Fruit fly (Drosophila melanogaster): ENCODE measurements around the gene Synd.

Synd gene

DNA sequence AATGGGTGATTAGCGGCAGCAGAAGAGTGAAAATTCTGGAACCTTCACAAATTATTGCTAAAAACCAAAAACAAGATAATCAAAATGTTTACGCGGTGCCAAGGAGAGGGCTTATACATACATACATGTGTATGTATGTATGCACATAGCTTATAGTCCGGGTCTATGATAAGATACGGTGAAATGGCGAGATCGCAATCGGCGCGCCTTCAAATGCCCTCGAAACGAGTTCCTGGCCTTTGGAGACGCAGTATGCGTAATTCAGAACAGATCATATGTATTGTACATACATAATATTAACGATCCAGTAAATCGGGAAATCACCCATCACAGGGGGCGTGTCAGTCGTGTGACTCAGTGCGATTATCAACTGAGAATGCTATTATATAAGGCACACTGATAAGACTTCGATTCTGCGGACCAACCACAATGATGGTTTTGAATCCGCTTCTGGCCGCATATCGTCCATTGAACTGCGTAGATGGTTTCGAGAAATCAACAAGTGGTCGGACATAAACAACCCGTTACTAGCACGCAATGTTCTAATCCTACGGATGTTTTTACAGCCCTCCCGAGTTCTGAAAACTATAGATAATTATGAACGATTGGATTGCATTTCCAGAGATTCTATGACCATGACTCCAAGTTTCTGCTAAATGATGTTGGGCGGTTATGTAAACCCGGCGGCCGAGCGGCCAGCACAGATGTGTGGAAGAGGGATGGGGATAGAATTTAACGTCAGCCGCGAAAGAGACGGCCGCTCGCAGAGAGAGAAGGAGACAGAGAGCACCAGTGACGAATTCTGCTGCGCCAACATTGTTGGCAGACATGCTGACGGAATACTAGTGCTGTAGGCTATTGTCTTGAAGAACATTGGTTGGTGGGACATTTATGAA lies 3.8 kb upstream of the Synd start (continued):
- TF ChIP-seq CG6854 (GFP tag; optimal IDR thresholded peaks at IDR 0.05) (no peak), eg (GFP tag; IDR thresholded peaks at IDR 0.05) (0 out of 3 replicates have a peak, but pooled peaks have one; percentile 25), Sox14 (GFP tag; optimal IDR thresholded peaks at IDR 0.05) (no peak), Gug (GFP tag; IDR thresholded peaks at IDR 0.05) (no peak)

DNA sequence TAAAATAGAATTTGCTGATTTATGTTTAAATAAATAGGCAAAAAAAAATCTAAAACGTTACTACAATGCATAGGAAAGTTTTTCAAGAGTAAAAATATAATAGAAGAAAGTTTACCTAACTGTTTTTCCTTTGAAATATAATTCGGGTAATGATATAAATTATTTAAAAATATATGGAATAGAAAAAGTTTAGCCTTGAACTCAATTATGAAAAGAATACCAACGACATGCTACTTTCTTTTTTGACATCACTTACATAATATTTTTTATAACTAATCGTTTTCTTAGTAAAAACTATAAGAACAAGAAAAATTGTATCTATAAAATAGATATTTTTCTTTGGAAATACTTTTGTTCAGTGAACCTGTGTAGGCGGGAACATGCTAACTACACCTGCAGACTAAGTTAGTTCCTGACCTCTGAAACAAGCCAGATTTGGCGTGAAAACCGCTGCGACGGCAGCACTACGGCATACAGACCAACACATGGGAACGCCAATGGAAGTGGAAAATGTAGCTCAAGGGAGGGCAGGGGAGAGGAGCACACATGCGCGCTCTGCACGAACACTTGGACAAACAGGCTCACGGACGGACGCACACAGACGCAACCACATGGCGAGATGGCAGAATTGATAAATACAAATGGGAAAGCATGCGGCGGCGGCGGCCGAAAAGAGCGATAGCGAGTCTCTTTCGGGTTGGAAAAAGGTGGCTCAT lies 3.0 kb upstream of the Synd start:
- peak; percentile 86 for TF ChIP-seq dsx (GFP tag; optimal IDR thresholded peaks at IDR 0.05; ENCODE audit: poor library complexity, severe bottlenecking)
- peak; percentile 38 for TF ChIP-seq CG8632 (GFP tag; optimal IDR thresholded peaks at IDR 0.05)
- peak; percentile 73 for TF ChIP-seq svp (GFP tag)
- no peak for TF ChIP-seq Eip75B (GFP tag; optimal IDR thresholded peaks at IDR 0.05)
- no peak for TF ChIP-seq CG6792 (GFP tag; optimal IDR thresholded peaks at IDR 0.05)
- no peak for TF ChIP-seq fd85E (GFP tag; optimal IDR thresholded peaks at IDR 0.05)
- peak; percentile 28 for TF ChIP-seq OdsH (GFP tag; optimal IDR thresholded peaks at IDR 0.05)
- TF ChIP-seq CG31627 (GFP tag; optimal IDR thresholded peaks at IDR 0.05), result no peak
- no peak for TF ChIP-seq Gug (GFP tag; IDR thresholded peaks at IDR 0.05)
- peak; percentile 29 for TF ChIP-seq CG6276 (GFP tag; optimal IDR thresholded peaks at IDR 0.05)
- no peak for TF ChIP-seq CG9139 (GFP tag; optimal IDR thresholded peaks at IDR 0.05)
- no peak for TF ChIP-seq fd59A (GFP tag; optimal IDR thresholded peaks at IDR 0.05)
- TF ChIP-seq CG4318 (GFP tag; optimal IDR thresholded peaks at IDR 0.05), result no peak
- TF ChIP-seq net (GFP tag; optimal IDR thresholded peaks at IDR 0.05), result no peak
- TF ChIP-seq achi (GFP tag; optimal IDR thresholded peaks at IDR 0.05), result peak; percentile 19
- no peak for TF ChIP-seq Ets96B (tag; optimal IDR thresholded peaks at IDR 0.05)
- peak; percentile 69 for TF ChIP-seq CG32006 (GFP tag; optimal IDR thresholded peaks at IDR 0.05)
- no peak for TF ChIP-seq ss (GFP tag; optimal IDR thresholded peaks at IDR 0.05)
- TF ChIP-seq Hr4 (GFP tag; optimal IDR thresholded peaks at IDR 0.05), result no peak
- peak; percentile 3 for TF ChIP-seq cyc (GFP tag; optimal IDR thresholded peaks at IDR 0.05)
- TF ChIP-seq CG6808 (GFP tag; optimal IDR thresholded peaks at IDR 0.05), result no peak
- no peak for TF ChIP-seq CG11762 (GFP tag; optimal IDR thresholded peaks at IDR 0.05; ENCODE audit: insufficient read depth)
- no peak for TF ChIP-seq Sox15 (GFP tag; optimal IDR thresholded peaks at IDR 0.05)
- TF ChIP-seq Smox (GFP tag; optimal IDR thresholded peaks at IDR 0.05), result no peak
- no peak for TF ChIP-seq CG6854 (GFP tag; optimal IDR thresholded peaks at IDR 0.05)
- peak; percentile 80 for TF ChIP-seq fkh (GFP tag; optimal IDR thresholded peaks at IDR 0.05)
- no peak for TF ChIP-seq CG3032 (tag; optimal IDR thresholded peaks at IDR 0.05)
- no peak for TF ChIP-seq spab (GFP tag; optimal IDR thresholded peaks at IDR 0.05)
- TF ChIP-seq Ets21C (GFP tag; optimal IDR thresholded peaks at IDR 0.05), result no peak
- peak; percentile 55 for TF ChIP-seq Eip78C (GFP tag)
- TF ChIP-seq Hr38 (GFP tag; optimal IDR thresholded peaks at IDR 0.05), result no peak
- no peak for TF ChIP-seq Eip93F (GFP tag; optimal IDR thresholded peaks at IDR 0.05)
- TF ChIP-seq esn (GFP tag; optimal IDR thresholded peaks at IDR 0.05), result no peak
- TF ChIP-seq CG10631 (GFP tag; optimal IDR thresholded peaks at IDR 0.05), result peak; percentile 44
- no peak for TF ChIP-seq CG7368 (GFP tag; optimal IDR thresholded peaks at IDR 0.05)
- no peak for TF ChIP-seq CG8119 (GFP tag; IDR thresholded peaks at IDR 0.05)
- TF ChIP-seq CG16779 (tag; optimal IDR thresholded peaks at IDR 0.05), result no peak
- no peak for TF ChIP-seq CG10669 (GFP tag; optimal IDR thresholded peaks at IDR 0.05)
- peak; percentile 86 for TF ChIP-seq vri (GFP tag; optimal IDR thresholded peaks at IDR 0.05)
- no peak for TF ChIP-seq pdm3 (GFP tag; optimal IDR thresholded peaks at IDR 0.05)
- no peak for TF ChIP-seq lz (GFP tag; optimal IDR thresholded peaks at IDR 0.05)
- TF ChIP-seq CG8319 (GFP tag; optimal IDR thresholded peaks at IDR 0.05), result no peak
- TF ChIP-seq CG3919 (GFP tag; optimal IDR thresholded peaks at IDR 0.05), result no peak
- TF ChIP-seq Hr39 (GFP tag; optimal IDR thresholded peaks at IDR 0.05), result no peak
- peak; percentile 14 for TF ChIP-seq Lpt (GFP tag; optimal IDR thresholded peaks at IDR 0.05)
